Fruit fly (Drosophila melanogaster): ENCODE measurements around the gene cDIP.
A peak's percentile ranks its signal among the peaks of the same experiment; 100 is the strongest.

Gene cDIP

dm6 chr3R:21156572-21157480 lies 4.1 kb downstream of the cDIP start (continued):
- TF ChIP-seq CG9932 (GFP tag; IDR thresholded peaks at IDR 0.05) (no peak), onecut (GFP tag; IDR thresholded peaks at IDR 0.05) (peak; percentile 98), run (tag; optimal IDR thresholded peaks at IDR 0.05) (no peak), zf30C (GFP tag; optimal IDR thresholded peaks at IDR 0.05) (no peak), Deaf1 (tag; optimal IDR thresholded peaks at IDR 0.05) (no peak), Ssrp (tag; optimal IDR thresholded peaks at IDR 0.05) (no peak), Awh (GFP tag; IDR thresholded peaks at IDR 0.05) (no peak), Tbp (GFP tag; optimal IDR thresholded peaks at IDR 0.05) (no peak), CG12942 (GFP tag; optimal IDR thresholded peaks at IDR 0.05) (no peak), dimm (GFP tag; IDR thresholded peaks at IDR 0.05) (no peak), CG11696 (GFP tag; IDR thresholded peaks at IDR 0.05) (no peak), CG1602 (GFP tag; optimal IDR thresholded peaks at IDR 0.05) (no peak), CG13123 (GFP tag; optimal IDR thresholded peaks at IDR 0.05) (no peak), CG5953 (GFP tag; IDR thresholded peaks at IDR 0.05) (no peak), lmd (GFP tag; IDR thresholded peaks at IDR 0.05) (no peak), ash1 (GFP tag; optimal IDR thresholded peaks at IDR 0.05) (no peak), MBD-R2 (GFP tag; IDR thresholded peaks at IDR 0.05) (no peak), CG8944 (GFP tag; optimal IDR thresholded peaks at IDR 0.05) (no peak), NK7.1 (GFP tag; optimal IDR thresholded peaks at IDR 0.05) (no peak), otp (GFP tag; IDR thresholded peaks at IDR 0.05) (no peak), Jarid2 (GFP tag; optimal IDR thresholded peaks at IDR 0.05) (peak; percentile 8), CG34422 (GFP tag; IDR thresholded peaks at IDR 0.05) (0 out of 3 replicates have a peak, but pooled peaks have one; percentile 18), so (GFP tag; IDR thresholded peaks at IDR 0.05) (no peak), Ets65A (GFP tag) (no peak), NC2β (GFP tag; optimal IDR thresholded peaks at IDR 0.05) (no peak), Chrac-16 (GFP tag; optimal IDR thresholded peaks at IDR 0.05) (no peak), Neu2 (GFP tag; optimal IDR thresholded peaks at IDR 0.05; ENCODE audit: borderline replicate concordance) (no peak), CG16863 (GFP tag; optimal IDR thresholded peaks at IDR 0.05) (no peak), gfzf (GFP tag; optimal IDR thresholded peaks at IDR 0.05) (no peak), stwl (tag; optimal IDR thresholded peaks at IDR 0.05) (no peak), Nf-YC (tag; optimal IDR thresholded peaks at IDR 0.05) (no peak), mirr (GFP tag; optimal IDR thresholded peaks at IDR 0.05) (no peak), CG9797 (GFP tag; optimal IDR thresholded peaks at IDR 0.05) (no peak), CG31388 (GFP tag; optimal IDR thresholded peaks at IDR 0.05) (no peak), lbe (GFP tag; optimal IDR thresholded peaks at IDR 0.05) (no peak), Gsc (GFP tag; IDR thresholded peaks at IDR 0.05) (no peak), Fer2 (tag; optimal IDR thresholded peaks at IDR 0.05) (no peak), CG12155 (GFP tag; optimal IDR thresholded peaks at IDR 0.05) (no peak), gce (GFP tag; IDR thresholded peaks at IDR 0.05) (no peak), CG4282 (GFP tag; optimal IDR thresholded peaks at IDR 0.05) (no peak), Camta (GFP tag; optimal IDR thresholded peaks at IDR 0.05) (no peak), Rfx (GFP tag; IDR thresholded peaks at IDR 0.05) (no peak), tgo (GFP tag; IDR thresholded peaks at IDR 0.05) (no peak), pan (optimal IDR thresholded peaks at IDR 0.05) (no peak), pan (GFP tag; optimal IDR thresholded peaks at IDR 0.05 in 1 of 2, IDR thresholded peaks at IDR 0.05 in 1 of 2) (no peak), jing (GFP tag; optimal IDR thresholded peaks at IDR 0.05) (no peak), Hr3 (GFP tag; optimal IDR thresholded peaks at IDR 0.05) (no peak), D (optimal IDR thresholded peaks at IDR 0.05) (no peak), D (GFP tag; optimal IDR thresholded peaks at IDR 0.05) (no peak), CG2199 (GFP tag; IDR thresholded peaks at IDR 0.05) (no peak), CG5180 (GFP tag; optimal IDR thresholded peaks at IDR 0.05) (no peak)

Data from whole organism, embryonic.